Fruit fly (Drosophila melanogaster) whole organism: ENCODE results near the gene Wee1.

ENCODE experiments used
- CG8478 ChIP-seq: fragments of >200 bp; optimal IDR thresholded peaks from 2 replicates; lab custom pipeline; 2018; ENCODE audit warnings: inconsistent platforms
- Dll ChIP-seq: fragments of >200 bp; optimal IDR thresholded peaks from 2 replicates; lab custom pipeline; 2017
- EcR ChIP-seq, 2 experiments: fragments of >200 bp; optimal IDR thresholded peaks; 2 replicates each; lab custom pipeline; 2017; ENCODE audit warnings: missing biosample characterization in 2 of 2, missing genetic modification characterization in 2 of 2, missing genetic modification reagents in 2 of 2
- pan ChIP-seq: fragments of >200 bp; optimal IDR thresholded peaks from 2 replicates; lab custom pipeline; 2017
- psq ChIP-seq: fragments of >200 bp; optimal IDR thresholded peaks from 2 replicates; lab custom pipeline; 2017
- usp ChIP-seq: fragments of >200 bp; optimal IDR thresholded peaks from 2 replicates; lab custom pipeline; 2017; ENCODE audit warnings: missing biosample characterization, missing genetic modification characterization, mixed read lengths

Gene Wee1

DNA sequence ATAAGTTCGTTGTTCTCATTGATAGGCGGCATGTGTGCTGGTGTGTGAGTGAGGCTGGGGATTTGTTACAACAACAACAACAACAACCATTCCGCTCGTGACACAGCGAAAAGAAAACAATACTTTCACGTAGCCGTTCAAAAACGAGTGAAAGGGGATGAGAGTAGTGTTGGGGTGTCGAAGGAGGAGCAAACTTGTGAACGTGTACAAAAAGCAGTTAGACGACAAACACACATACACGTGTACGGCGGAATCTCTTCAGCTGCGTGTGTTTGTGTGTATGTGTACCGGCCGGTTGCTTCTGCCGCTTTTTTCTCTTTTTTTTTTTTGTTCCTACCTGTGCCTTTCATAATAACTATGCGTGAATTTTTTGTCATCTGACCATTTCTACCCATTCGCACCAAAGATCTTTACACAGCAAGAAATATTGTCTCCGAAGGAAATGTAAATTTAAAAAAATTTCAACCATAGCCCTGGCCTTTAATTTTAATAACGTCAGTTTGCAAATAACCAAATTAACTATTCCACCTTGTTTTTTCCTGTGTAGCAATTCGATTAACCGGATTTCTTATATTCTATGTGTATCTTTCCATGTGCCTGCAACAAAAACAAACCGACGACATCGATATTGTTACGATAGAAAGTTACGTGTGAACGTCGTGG, 8.3 kb upstream of the Wee1 start:
- TF ChIP-seq Dll (lab: Kevin White, UChicago), result no peak

- TF ChIP-seq psq (lab: Kevin White, UChicago), result no peak
- no peak for TF ChIP-seq usp (GFP tag; lab: Kevin White, UChicago)
- no peak for TF ChIP-seq Dll (lab: Kevin White, UChicago)
- no peak for TF ChIP-seq pan (lab: Kevin White, UChicago)
- no peak for TF ChIP-seq EcR (GFP tag; optimal IDR thresholded peaks at IDR 0.05; lab: Kevin White, UChicago)
- TF ChIP-seq CG8478 (lab: Kevin White, UChicago), result no peak
Measured at dm6 chr2L:6921360-6922090, 7.6 kb upstream of the Wee1 start.

DNA sequence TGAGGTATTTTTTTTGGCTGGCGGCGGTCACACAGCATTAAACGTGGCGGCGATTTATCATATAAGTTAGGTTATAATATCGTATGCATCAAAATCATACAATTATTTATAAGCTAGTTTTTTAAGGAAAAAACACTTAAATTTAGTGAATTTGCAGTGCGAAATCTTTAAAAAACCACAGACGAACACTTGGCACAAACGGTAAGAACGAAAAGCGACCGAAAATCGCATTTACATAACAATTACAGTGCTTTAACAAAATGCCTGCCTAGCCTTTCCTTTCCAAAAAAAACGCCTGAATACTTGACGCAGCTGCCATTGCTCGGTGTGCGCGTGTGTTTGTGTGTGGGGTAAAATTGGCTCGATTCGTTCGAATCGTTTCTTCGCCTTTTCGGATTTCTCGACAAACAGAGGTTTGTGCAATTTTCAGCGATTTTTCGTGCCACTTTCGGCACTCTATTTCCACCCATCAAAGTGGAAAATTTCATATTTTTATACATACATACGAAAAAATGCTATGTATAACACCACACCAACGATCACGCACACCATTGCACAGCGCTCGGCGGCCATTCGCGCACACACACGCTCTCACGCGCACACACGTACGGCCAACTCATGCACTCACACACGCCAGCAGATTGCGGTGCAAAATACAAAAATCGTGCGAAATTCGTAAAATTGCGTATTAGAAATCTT, 6.9 kb upstream of the Wee1 start, which contains the start of gene Hrb27C:
TSS of gene Hrb27C (plus strand) at position 44 of the 699 bp plus-strand sequence.
- TF ChIP-seq pan (lab: Kevin White, UChicago), result no peak
- peak; percentile 33 for TF ChIP-seq CG8478 (lab: Kevin White, UChicago)

DNA sequence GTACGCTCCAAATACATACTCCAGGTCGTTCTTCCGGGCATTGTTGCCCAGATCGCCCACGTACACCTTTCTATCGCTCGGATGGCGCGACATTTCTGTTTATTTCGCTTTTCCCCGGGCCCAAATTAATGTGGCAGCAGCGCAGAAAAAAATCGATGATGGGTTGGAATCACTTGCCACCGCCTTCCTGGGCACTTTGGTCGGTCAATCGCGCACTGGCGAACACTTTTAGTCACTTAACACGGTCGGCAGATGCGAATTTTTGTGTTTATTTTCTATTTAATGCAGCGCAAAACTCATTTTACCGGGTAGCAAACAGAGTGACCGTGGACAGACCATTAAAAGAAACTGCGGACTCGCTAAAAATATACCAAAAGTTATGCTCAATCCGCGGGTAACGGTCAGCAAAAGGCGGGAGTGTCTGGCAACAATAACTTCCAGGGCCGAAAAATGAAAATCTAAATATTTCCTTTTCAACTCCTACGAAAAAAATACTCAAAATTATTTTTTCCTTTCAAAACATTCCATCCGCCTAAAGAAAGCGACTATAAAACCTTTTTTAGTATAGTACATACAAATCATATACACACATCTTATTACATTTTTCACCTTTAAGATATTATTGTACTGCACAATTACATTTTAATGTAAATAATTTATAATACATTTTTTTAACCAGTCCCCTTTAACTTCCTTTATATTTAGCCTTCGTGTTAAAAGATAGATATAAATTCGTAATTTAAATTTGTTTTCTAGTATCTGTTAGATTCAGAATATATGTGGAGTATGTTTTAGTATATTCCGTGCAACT, 6.1 kb upstream of the Wee1 start, which contains the start of gene x16:
TSS of gene x16 (minus strand) at position 361 of the 811 bp plus-strand sequence.
- TF ChIP-seq pan (lab: Kevin White, UChicago) (no peak), usp (GFP tag; lab: Kevin White, UChicago) (no peak), Dll (lab: Kevin White, UChicago) (no peak), EcR (GFP tag; optimal IDR thresholded peaks at IDR 0.05; lab: Kevin White, UChicago) (no peak), CG8478 (lab: Kevin White, UChicago) (no peak), psq (lab: Kevin White, UChicago) (no peak)

- TF ChIP-seq usp (GFP tag; lab: Kevin White, UChicago), result no peak
- no peak for TF ChIP-seq psq (lab: Kevin White, UChicago)
- TF ChIP-seq Dll (lab: Kevin White, UChicago), result no peak
Measured at dm6 chr2L:6919203-6919849, 5.4 kb upstream of the Wee1 start.

dm6 chr2L:6918517-6919202, 4.7 kb upstream of the Wee1 start, which contains the start of gene nop5:
Gene nop5 (minus strand): TSS chr2L:6918743.
- TF ChIP-seq CG8478 (lab: Kevin White, UChicago) (no peak), EcR (GFP tag; optimal IDR thresholded peaks at IDR 0.05; lab: Kevin White, UChicago) (no peak), pan (lab: Kevin White, UChicago) (peak; percentile 97), usp (GFP tag; lab: Kevin White, UChicago) (no peak), Dll (lab: Kevin White, UChicago) (no peak), psq (lab: Kevin White, UChicago) (no peak)

DNA sequence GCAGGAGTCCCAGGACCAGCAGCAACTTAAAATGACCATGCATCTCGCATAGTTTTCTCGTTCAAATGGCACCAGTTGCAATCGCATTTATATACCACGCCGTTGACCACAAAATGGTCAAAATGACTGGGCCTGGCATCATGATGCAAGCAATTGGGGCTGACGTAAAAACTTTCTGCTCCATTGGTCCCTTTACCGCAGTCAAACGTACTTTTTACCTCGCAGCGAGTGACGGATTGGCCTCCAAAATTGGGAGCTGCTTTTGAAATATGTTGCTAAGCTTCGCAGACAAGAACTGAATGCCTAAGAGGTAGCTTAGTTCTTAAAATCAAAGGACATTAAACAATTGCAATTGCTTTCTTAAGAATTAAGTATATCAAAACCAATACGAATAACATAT, 2.4 kb upstream of the Wee1 start, which contains the start of gene CG32829:
TSS of gene CG32829 (minus strand) at position 101 of the 400 bp plus-strand sequence.
- TF ChIP-seq psq (lab: Kevin White, UChicago) (no peak), CG8478 (lab: Kevin White, UChicago) (no peak), pan (lab: Kevin White, UChicago) (no peak), EcR (GFP tag; optimal IDR thresholded peaks at IDR 0.05; lab: Kevin White, UChicago) (no peak), Dll (lab: Kevin White, UChicago) (no peak), usp (GFP tag; lab: Kevin White, UChicago) (no peak)

dm6 chr2L:6907761-6908160, 6.2 kb downstream of the Wee1 start, which contains the start of the genes Polr1F and Rat1:
Gene Polr1F (minus strand): TSS chr2L:6907844.
Gene Rat1 (plus strand): TSS chr2L:6908083.
- TF ChIP-seq usp (GFP tag; lab: Kevin White, UChicago), result no peak
- TF ChIP-seq EcR (GFP tag; optimal IDR thresholded peaks at IDR 0.05; lab: Kevin White, UChicago), result no peak
- no peak for TF ChIP-seq psq (lab: Kevin White, UChicago)
- TF ChIP-seq CG8478 (lab: Kevin White, UChicago), result no peak
- no peak for TF ChIP-seq Dll (lab: Kevin White, UChicago)
- TF ChIP-seq pan (lab: Kevin White, UChicago), result no peak

DNA sequence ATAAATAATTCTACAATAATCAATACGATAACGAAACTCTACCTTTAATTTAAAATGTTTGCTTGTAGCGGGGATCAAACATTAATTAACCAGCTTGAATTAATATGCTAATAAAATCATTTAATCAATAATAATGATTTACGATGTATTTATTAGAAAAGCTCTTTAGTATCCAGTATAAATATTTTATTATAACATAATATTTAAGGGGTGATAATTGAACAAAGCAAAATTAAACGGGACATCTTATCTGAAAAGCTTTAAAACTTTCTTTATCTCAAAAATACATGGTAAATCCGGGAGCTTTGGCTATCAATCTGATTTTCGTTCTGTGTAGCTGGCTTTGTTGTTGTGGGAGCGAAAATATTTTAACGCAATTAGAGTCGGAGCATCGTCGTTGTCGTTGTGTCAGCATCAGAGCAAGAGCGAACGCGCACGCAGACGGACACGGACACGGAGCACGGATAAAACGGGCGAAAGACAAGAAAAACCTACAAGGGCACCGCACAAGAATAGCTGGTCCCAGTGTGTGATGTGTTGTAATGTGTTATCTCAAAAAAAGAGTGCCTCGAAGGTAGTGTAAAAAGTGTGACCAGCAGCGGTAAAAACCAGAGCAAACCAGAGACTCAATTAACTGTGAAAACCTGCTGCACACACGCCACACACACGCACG, 39.3 kb downstream of the Wee1 start, which contains the start of gene Nlg2:
TSS of gene Nlg2 (plus strand) at position 375 of the 673 bp plus-strand sequence.
- TF ChIP-seq EcR (GFP tag; optimal IDR thresholded peaks at IDR 0.05; lab: Kevin White, UChicago) (no peak), usp (GFP tag; lab: Kevin White, UChicago) (no peak), CG8478 (lab: Kevin White, UChicago) (no peak), psq (lab: Kevin White, UChicago) (no peak), pan (lab: Kevin White, UChicago) (no peak), Dll (lab: Kevin White, UChicago) (no peak)
